Worm (Caenorhabditis elegans) whole organism, midembryonic: Measurements from ENCODE around the gene sup-36.

Source experiments
- T22C8.4 ChIP-seq: fragments of 200-800 bp; sonication (Bioruptor generic); IDR thresholded peaks from 2 replicates; pipeline ENCODE4 v1.3.6; 2022; ENCODE audit warnings: missing genetic modification characterization, missing compliant biosample characterization
- cog-1 ChIP-seq: sonication (generic microtip); optimal IDR thresholded peaks from 2 replicates; lab custom pipeline; 2016; ENCODE audit warnings: missing genetic modification characterization, missing compliant biosample characterization
- flt-1 ChIP-seq: fragments of 200-800 bp; sonication (Bioruptor generic); IDR thresholded peaks from 2 replicates; pipeline ENCODE4 v1.3.6; 2022; ENCODE audit warnings: missing genetic modification characterization, missing compliant biosample characterization
- klf-2 ChIP-seq: fragments of 200-800 bp; sonication (Bioruptor generic); conservative IDR thresholded peaks from 2 replicates; pipeline ENCODE4 v1.3.6; 2022; ENCODE audit warnings: missing genetic modification reagents, missing genetic modification characterization, missing compliant biosample characterization
- med-1 ChIP-seq: sonication (generic microtip); optimal IDR thresholded peaks from 2 replicates; lab custom pipeline; 2017; ENCODE audit warnings: missing genetic modification characterization, mild to moderate bottlenecking, missing compliant biosample characterization, antibody characterized with exemption, missing genetic modification reagents; ENCODE audit not compliant: insufficient read depth
- tab-1 ChIP-seq: fragments of 200-800 bp; sonication (Bioruptor generic); IDR thresholded peaks from 2 replicates; pipeline ENCODE4 v1.3.6; 2022; ENCODE audit warnings: missing genetic modification characterization, missing compliant biosample characterization
- ztf-29 ChIP-seq: fragments of 200-800 bp; sonication (Bioruptor generic); IDR thresholded peaks from 2 replicates; pipeline ENCODE4 v1.3.6; 2022; ENCODE audit warnings: missing genetic modification reagents, missing genetic modification characterization, missing compliant biosample characterization

- TF ChIP-seq med-1 (GFP tag; lab: Kevin White, UChicago) (no peak), T22C8.4 (no peak), flt-1 (GFP tag; lab: Robert Waterston, UW) (no peak), cog-1 (tag; lab: Kevin White, UChicago) (no peak), ztf-29 (GFP tag; lab: Robert Waterston, UW) (no peak), klf-2 (GFP tag; lab: Robert Waterston, UW) (no peak), tab-1 (GFP tag; lab: Robert Waterston, UW) (no peak)
Observed at ce11 chrIV:6595912-6596311, 5.6 kb upstream of the sup-36 start, which contains the start of gene F38A5.22.
